Worm (Caenorhabditis elegans): Measurements from ENCODE around the gene smk-1.

The smk-1 gene

DNA sequence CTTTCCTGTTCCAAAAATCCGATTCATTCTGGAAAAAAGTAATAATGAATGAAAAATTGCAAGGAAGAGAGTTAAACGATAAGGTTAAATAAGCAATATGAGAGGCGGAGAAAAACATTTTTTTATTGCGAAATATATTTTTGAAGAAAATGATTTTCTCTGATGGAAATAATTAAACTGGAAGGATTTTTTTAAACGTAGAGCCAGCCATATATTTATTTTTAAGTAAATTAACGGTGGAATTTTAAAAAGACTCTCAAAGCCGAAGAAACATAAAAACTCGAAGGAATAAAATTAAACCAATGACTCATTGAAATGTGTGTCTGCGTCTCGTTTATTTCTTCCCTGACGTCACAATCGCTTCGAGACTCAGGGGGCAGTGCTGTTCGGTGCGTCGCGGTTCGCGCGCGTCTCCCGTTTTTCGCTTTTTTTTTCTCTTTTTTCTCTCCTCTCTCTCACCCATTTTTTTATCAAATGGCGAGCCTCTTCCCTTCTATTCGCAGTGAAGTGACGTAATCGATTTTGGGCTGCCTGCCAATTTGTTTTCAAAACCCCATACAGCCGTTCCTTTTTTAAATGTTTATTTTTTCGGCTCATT is 1.4 kb upstream of the smk-1 start, which contains the start of gene vps-60 (continued):
- peak; percentile 85 for TF ChIP-seq mab-5 (tag; optimal IDR thresholded peaks at IDR 0.05)
- TF ChIP-seq sma-9 (GFP tag; optimal IDR thresholded peaks at IDR 0.05): peak; percentile 94
- TF ChIP-seq sma-9 (tag; optimal IDR thresholded peaks at IDR 0.05): no peak
- no peak for TF ChIP-seq nhr-77 (tag; optimal IDR thresholded peaks at IDR 0.05)
- peak; percentile 84 for TF ChIP-seq gmeb-1 (tag; optimal IDR thresholded peaks at IDR 0.05)
- TF ChIP-seq skn-1 (tag; optimal IDR thresholded peaks at IDR 0.05): peak; percentile 14
- peak; percentile 94 for TF ChIP-seq sma-3 (GFP tag; optimal IDR thresholded peaks at IDR 0.05)
- peak; percentile 86 for TF ChIP-seq snpc-4 (tag; optimal IDR thresholded peaks at IDR 0.05)
- peak; percentile 75 for TF ChIP-seq Y55F3AM.14 (GFP tag; optimal IDR thresholded peaks at IDR 0.05)
- TF ChIP-seq C34F6.9 (tag; optimal IDR thresholded peaks at IDR 0.05): peak; percentile 98
- TF ChIP-seq peb-1 (tag; optimal IDR thresholded peaks at IDR 0.05): no peak
- no peak for TF ChIP-seq ztf-1 (GFP tag; conservative IDR thresholded peaks at IDR 0.05)
- TF ChIP-seq nhr-129 (tag; optimal IDR thresholded peaks at IDR 0.05): peak; percentile 92

DNA sequence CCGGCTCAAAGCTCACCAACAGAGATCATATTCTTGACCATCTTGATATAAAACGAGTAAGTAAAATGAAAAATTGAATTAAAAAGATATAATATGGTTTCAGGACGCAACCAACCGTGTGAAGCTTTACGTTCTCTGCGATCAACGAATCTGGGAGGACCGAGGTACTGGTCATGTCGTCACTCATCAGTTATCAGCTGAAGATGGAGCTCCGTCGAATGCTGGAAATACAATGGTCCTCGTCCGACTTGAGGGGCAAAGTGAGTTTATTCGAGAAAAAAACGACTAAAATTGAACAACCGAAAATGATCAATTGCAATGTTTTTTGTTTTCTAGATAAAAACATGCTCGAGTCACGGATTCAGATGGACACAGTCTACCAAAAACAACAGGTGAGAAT is 883 bp downstream of the smk-1 start:
- no peak for TF ChIP-seq sma-3 (GFP tag; optimal IDR thresholded peaks at IDR 0.05)
- no peak for TF ChIP-seq nhr-6 (tag; optimal IDR thresholded peaks at IDR 0.05)
- no peak for TF ChIP-seq aly-2 (tag; optimal IDR thresholded peaks at IDR 0.05)
- no peak for TF ChIP-seq blmp-1 (tag; optimal IDR thresholded peaks at IDR 0.05; ENCODE audit: insufficient read depth)
- TF ChIP-seq peb-1 (tag; optimal IDR thresholded peaks at IDR 0.05): no peak
- no peak for TF ChIP-seq ama-1 (optimal IDR thresholded peaks at IDR 0.05)
- TF ChIP-seq zag-1 (tag; optimal IDR thresholded peaks at IDR 0.05): no peak
- TF ChIP-seq lin-11 (tag; optimal IDR thresholded peaks at IDR 0.05): no peak
- no peak for TF ChIP-seq mab-5 (tag; optimal IDR thresholded peaks at IDR 0.05)
- TF ChIP-seq ceh-16 (tag; optimal IDR thresholded peaks at IDR 0.05): no peak
- no peak for TF ChIP-seq nhr-11 (tag; optimal IDR thresholded peaks at IDR 0.05)
- TF ChIP-seq ceh-82 (tag; optimal IDR thresholded peaks at IDR 0.05): no peak
- no peak for TF ChIP-seq gmeb-1 (tag; optimal IDR thresholded peaks at IDR 0.05)

DNA sequence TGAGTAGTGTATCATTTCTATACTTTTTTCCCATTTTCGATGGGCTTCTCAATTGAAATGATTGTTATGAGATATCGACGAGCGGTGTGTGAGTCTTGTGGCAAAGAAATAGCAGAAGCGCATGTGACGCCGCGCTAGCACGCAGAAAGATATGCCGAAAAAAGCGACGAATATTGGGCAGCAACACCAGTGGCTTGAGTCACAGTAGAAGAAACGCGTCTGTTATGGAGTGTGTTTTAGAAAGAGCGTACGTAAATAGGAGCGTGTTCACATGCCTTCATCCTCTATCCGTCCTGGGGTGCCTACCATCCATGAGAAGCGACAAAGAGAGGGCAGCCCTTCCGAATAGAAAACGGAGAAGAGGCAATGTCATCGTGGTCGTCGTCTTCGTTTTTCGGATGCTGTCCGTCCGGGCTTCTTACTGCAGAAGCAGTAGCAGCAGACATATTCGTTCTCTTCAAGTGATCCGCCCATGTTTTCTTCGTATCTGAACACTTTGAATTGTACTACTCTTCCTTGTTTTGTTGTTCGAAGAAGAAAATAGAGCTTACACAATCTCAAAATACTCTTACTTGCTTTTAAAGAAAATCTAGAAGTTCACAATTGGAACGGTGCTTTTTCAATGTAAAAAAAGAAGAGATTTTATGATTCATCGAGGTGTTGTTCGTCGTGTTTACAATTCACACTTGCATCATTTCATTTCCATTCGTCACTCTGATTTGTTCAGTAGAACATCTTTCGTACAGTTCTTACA is 2.4 kb downstream of the smk-1 start:
- TF ChIP-seq nhr-129 (tag; optimal IDR thresholded peaks at IDR 0.05): peak; percentile 45
- peak; percentile 17 for TF ChIP-seq unc-55 (GFP tag; optimal IDR thresholded peaks at IDR 0.05)
- TF ChIP-seq fos-1 (tag; optimal IDR thresholded peaks at IDR 0.05): peak; percentile 7
- peak; percentile 10 for TF ChIP-seq F13H6.1 (tag; optimal IDR thresholded peaks at IDR 0.05)
- TF ChIP-seq mdl-1 (tag; optimal IDR thresholded peaks at IDR 0.05): peak in 1 of 2 experiments; percentile 16
- TF ChIP-seq nhr-21 (tag; optimal IDR thresholded peaks at IDR 0.05): peak; percentile 50
- no peak for TF ChIP-seq mbf-1 (tag; optimal IDR thresholded peaks at IDR 0.05)
- TF ChIP-seq Y55F3AM.14 (GFP tag; optimal IDR thresholded peaks at IDR 0.05): no peak
- no peak for TF ChIP-seq skn-1 (tag; optimal IDR thresholded peaks at IDR 0.05)

DNA sequence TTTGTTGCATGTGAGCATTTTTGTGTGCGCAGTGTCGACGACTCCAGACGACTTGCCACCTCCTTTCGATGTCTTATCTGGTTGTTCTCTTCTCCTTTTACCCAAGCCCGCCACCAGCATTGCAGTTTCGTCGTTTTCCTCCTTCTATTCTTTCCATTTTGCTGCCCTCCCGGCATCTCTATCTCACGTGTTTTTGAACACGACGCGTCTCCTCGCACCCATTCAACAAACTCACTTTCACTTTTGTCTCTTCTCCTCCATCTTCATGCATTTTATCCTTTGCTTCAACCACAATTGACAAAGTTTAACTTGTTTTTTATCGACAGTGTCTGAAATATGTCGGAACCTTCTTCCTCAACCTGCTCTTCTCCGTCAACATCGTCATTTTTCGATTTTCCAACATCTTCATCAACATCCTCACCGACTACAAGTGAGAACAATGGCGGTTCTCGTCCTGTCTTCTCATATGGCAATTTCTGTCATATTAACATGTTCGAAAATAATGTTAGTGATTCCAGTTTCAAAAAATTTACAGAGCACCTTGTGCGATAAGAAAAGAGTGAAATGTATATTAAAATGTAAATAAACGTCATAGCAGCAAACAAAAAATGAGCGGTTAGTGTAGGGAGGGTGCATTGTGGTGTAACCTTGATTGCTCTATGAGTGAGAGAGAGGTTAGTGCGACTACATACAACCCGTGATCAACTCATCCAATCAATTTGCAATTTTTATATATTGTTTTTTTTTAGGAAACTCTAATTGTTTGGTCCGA is 3.2 kb downstream of the smk-1 start, which contains the start of gene fip-4:
TSS of gene fip-4 (minus strand) at position 636 of the 772 bp plus-strand sequence.
- TF ChIP-seq elt-1 (tag; optimal IDR thresholded peaks at IDR 0.05): no peak
- no peak for TF ChIP-seq ceh-16 (tag; optimal IDR thresholded peaks at IDR 0.05)
- no peak for TF ChIP-seq nhr-12 (tag; optimal IDR thresholded peaks at IDR 0.05)
- TF ChIP-seq egl-27 (tag; optimal IDR thresholded peaks at IDR 0.05): no peak
- TF ChIP-seq nhr-25 (tag; optimal IDR thresholded peaks at IDR 0.05): peak; percentile 79
- no peak for TF ChIP-seq alr-1 (tag; optimal IDR thresholded peaks at IDR 0.05)
- TF ChIP-seq nhr-21 (tag; optimal IDR thresholded peaks at IDR 0.05): peak; percentile 44
- TF ChIP-seq nhr-11 (tag; optimal IDR thresholded peaks at IDR 0.05): no peak
- no peak for TF ChIP-seq ztf-1 (GFP tag; conservative IDR thresholded peaks at IDR 0.05)
- TF ChIP-seq sma-9 (GFP tag; optimal IDR thresholded peaks at IDR 0.05): peak; percentile 70
- TF ChIP-seq sma-9 (tag; optimal IDR thresholded peaks at IDR 0.05): no peak
- TF ChIP-seq lsy-2 (tag; optimal IDR thresholded peaks at IDR 0.05): peak in 1 of 2 experiments; percentile 22
- TF ChIP-seq lin-39 (tag; optimal IDR thresholded peaks at IDR 0.05): no peak
- peak; percentile 55 for TF ChIP-seq ama-1 (optimal IDR thresholded peaks at IDR 0.05)
- TF ChIP-seq unc-39 (tag; optimal IDR thresholded peaks at IDR 0.05): no peak
- TF ChIP-seq nhr-10 (tag; optimal IDR thresholded peaks at IDR 0.05): no peak
- no peak for TF ChIP-seq nhr-77 (tag; optimal IDR thresholded peaks at IDR 0.05)
- TF ChIP-seq mdl-1 (tag; optimal IDR thresholded peaks at IDR 0.05): peak in 1 of 2 experiments; percentile 34
- no peak for TF ChIP-seq snpc-4 (tag; optimal IDR thresholded peaks at IDR 0.05)
- TF ChIP-seq mab-5 (tag; optimal IDR thresholded peaks at IDR 0.05): no peak
- no peak for TF ChIP-seq unc-62 (GFP tag; optimal IDR thresholded peaks at IDR 0.05)
- no peak for TF ChIP-seq elt-3 (tag; optimal IDR thresholded peaks at IDR 0.05)
- no peak for TF ChIP-seq crh-2 (tag; optimal IDR thresholded peaks at IDR 0.05)
- peak; percentile 29 for TF ChIP-seq sma-3 (GFP tag; optimal IDR thresholded peaks at IDR 0.05)
- no peak for TF ChIP-seq skn-1 (tag; optimal IDR thresholded peaks at IDR 0.05)
- TF ChIP-seq unc-55 (GFP tag; optimal IDR thresholded peaks at IDR 0.05): no peak
- TF ChIP-seq mbf-1 (tag; optimal IDR thresholded peaks at IDR 0.05): no peak
- no peak for TF ChIP-seq ZK546.5 (tag; optimal IDR thresholded peaks at IDR 0.05)
- TF ChIP-seq nhr-6 (tag; optimal IDR thresholded peaks at IDR 0.05): no peak
- TF ChIP-seq R02D3.7 (tag; optimal IDR thresholded peaks at IDR 0.05): no peak
- peak; percentile 28 for TF ChIP-seq sem-4 (tag; optimal IDR thresholded peaks at IDR 0.05)
